Fruit fly (Drosophila melanogaster): Measurements from ENCODE around the gene CG32269.

The CG32269 gene

DNA sequence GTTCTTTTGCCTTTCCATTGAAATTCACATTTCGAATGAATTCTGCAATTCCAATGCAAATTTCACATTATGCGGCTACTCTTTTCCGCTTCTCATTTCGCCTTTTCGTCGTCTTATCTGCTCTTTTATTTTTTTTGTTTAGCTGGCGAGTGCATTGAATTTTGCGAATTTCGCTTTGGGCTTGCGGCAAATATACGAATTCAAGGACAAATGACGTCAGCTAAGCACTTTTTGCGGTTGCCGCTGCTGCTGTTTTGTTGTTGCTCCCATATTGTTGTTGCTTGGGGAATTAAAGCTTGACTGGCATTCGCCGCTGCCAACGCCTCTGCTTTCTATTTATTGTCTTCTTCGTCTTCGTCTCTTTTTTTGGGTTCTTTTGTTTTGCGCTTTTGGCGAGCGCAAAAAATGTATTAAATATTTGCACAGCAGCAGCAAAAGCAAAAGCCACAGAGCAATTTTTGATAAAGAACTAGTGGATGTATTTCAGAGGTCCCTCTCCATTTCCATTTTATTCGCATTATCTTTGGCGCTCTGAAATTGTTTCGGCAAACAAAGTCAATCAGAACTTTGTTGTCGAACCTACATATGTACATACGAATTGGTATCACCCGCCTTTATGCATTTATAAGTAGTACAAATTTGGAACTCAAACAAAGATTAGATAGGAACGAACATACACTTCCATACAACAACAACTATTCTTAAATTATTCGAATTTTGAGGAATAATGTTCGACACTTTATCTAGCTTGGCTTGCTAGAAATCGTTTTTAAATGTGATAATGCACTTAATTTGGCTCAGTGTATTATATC, 31.2 kb upstream of the CG32269 start (continued):
- TF ChIP-seq Sox15 (GFP tag; optimal IDR thresholded peaks at IDR 0.05) (peak; percentile 56), CG15336 (GFP tag; IDR thresholded peaks at IDR 0.05) (peak; percentile 55), fd59A (GFP tag; optimal IDR thresholded peaks at IDR 0.05) (peak; percentile 71), Ets21C (GFP tag; optimal IDR thresholded peaks at IDR 0.05) (peak; percentile 32), CG3032 (tag; optimal IDR thresholded peaks at IDR 0.05) (no peak), CG6276 (GFP tag; optimal IDR thresholded peaks at IDR 0.05) (no peak), CG11294 (GFP tag; IDR thresholded peaks at IDR 0.05) (no peak), acj6 (GFP tag; optimal IDR thresholded peaks at IDR 0.05) (peak; percentile 81), Met (GFP tag; optimal IDR thresholded peaks at IDR 0.05) (peak; percentile 62), topi (GFP tag; optimal IDR thresholded peaks at IDR 0.05) (no peak), eg (GFP tag; IDR thresholded peaks at IDR 0.05) (0 out of 3 replicates have a peak, but pooled peaks have one; percentile 21), CG31627 (GFP tag; optimal IDR thresholded peaks at IDR 0.05) (peak; percentile 73), fd85E (GFP tag; optimal IDR thresholded peaks at IDR 0.05) (no peak), CG34406 (GFP tag; optimal IDR thresholded peaks at IDR 0.05) (peak; percentile 52), CG1621 (tag; optimal IDR thresholded peaks at IDR 0.05) (peak; percentile 79), CG11902 (GFP tag; optimal IDR thresholded peaks at IDR 0.05) (no peak), Gug (GFP tag; IDR thresholded peaks at IDR 0.05) (no peak), net (GFP tag; optimal IDR thresholded peaks at IDR 0.05) (peak; percentile 69), CG6854 (GFP tag; optimal IDR thresholded peaks at IDR 0.05) (no peak), Blimp-1 (GFP tag; optimal IDR thresholded peaks at IDR 0.05) (no peak), dsx (GFP tag; optimal IDR thresholded peaks at IDR 0.05; ENCODE audit: poor library complexity, severe bottlenecking) (peak; percentile 77), CG4318 (GFP tag; optimal IDR thresholded peaks at IDR 0.05) (no peak), CG7368 (GFP tag; optimal IDR thresholded peaks at IDR 0.05) (no peak), Smox (GFP tag; optimal IDR thresholded peaks at IDR 0.05) (peak; percentile 71), Sox14 (GFP tag; optimal IDR thresholded peaks at IDR 0.05) (peak; percentile 74), dac (GFP tag; optimal IDR thresholded peaks at IDR 0.05) (no peak), salr (GFP tag; optimal IDR thresholded peaks at IDR 0.05) (peak; percentile 6 to 85), Eip75B (GFP tag; optimal IDR thresholded peaks at IDR 0.05) (peak; percentile 61), fkh (GFP tag; optimal IDR thresholded peaks at IDR 0.05) (peak; percentile 64), lz (GFP tag; optimal IDR thresholded peaks at IDR 0.05) (peak; percentile 52), CG16779 (tag; optimal IDR thresholded peaks at IDR 0.05) (peak; percentile 22), CG10631 (GFP tag; optimal IDR thresholded peaks at IDR 0.05) (peak; percentile 50), CG6808 (GFP tag; optimal IDR thresholded peaks at IDR 0.05) (no peak), svp (GFP tag) (peak; percentile 93)

DNA sequence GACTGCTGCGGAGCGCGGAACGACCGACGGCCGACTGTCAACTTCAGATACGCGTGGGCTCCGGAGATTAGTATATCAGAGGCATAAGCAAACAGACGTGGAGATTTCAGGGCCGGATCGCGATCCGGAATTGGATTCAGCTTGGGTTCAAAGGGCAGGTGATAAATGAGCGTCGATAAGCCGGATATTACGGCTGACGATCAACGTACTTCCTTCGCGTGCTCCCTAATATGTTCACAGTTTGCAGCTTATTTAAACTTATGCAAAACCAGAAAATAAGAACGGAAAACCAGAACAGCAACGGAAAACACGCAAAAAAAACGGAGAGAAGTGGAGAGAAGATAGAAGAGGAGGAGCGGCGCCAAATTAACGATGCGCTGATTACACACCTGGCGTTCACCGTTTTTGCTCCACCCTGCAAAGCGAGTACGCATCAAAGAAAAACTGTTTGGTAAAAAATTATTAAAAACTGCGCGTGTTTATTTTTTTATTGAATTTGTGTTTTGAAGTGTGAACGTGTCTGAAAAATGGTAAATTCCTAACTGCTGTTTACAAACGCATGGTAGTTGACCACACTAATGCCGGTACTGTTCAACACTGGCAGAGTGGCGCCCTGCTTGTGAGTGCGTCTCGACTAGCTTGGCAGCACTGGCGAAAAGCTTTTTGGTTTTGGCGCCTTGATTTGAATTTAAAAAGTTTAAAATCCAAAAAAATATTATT, 30.4 kb upstream of the CG32269 start, which contains the start of gene CG17746:
Gene CG17746 (minus strand): TSS at position 546 of the 720 bp plus-strand sequence.
- TF ChIP-seq CG4318 (GFP tag; optimal IDR thresholded peaks at IDR 0.05) (no peak), CG6276 (GFP tag; optimal IDR thresholded peaks at IDR 0.05) (no peak), CG6808 (GFP tag; optimal IDR thresholded peaks at IDR 0.05) (peak; percentile 100), CG3032 (tag; optimal IDR thresholded peaks at IDR 0.05) (no peak), svp (GFP tag) (peak; percentile 93), Sox14 (GFP tag; optimal IDR thresholded peaks at IDR 0.05) (peak; percentile 45), OdsH (GFP tag; optimal IDR thresholded peaks at IDR 0.05) (no peak), CG10631 (GFP tag; optimal IDR thresholded peaks at IDR 0.05) (no peak), CG32006 (GFP tag; optimal IDR thresholded peaks at IDR 0.05) (no peak), CG31627 (GFP tag; optimal IDR thresholded peaks at IDR 0.05) (peak; percentile 35), dac (GFP tag; optimal IDR thresholded peaks at IDR 0.05) (no peak), Gug (GFP tag; IDR thresholded peaks at IDR 0.05) (0 out of 2 replicates have a peak, but pooled peaks have one; percentile 12), fd59A (GFP tag; optimal IDR thresholded peaks at IDR 0.05) (no peak), net (GFP tag; optimal IDR thresholded peaks at IDR 0.05) (no peak), lz (GFP tag; optimal IDR thresholded peaks at IDR 0.05) (peak; percentile 38), CG6854 (GFP tag; optimal IDR thresholded peaks at IDR 0.05) (peak; percentile 13), Ets21C (GFP tag; optimal IDR thresholded peaks at IDR 0.05) (no peak), vri (GFP tag; optimal IDR thresholded peaks at IDR 0.05) (no peak), CG7368 (GFP tag; optimal IDR thresholded peaks at IDR 0.05) (no peak), cyc (GFP tag; optimal IDR thresholded peaks at IDR 0.05) (peak; percentile 10), CG11294 (GFP tag; IDR thresholded peaks at IDR 0.05) (no peak), esn (GFP tag; optimal IDR thresholded peaks at IDR 0.05) (peak; percentile 0), Eip78C (GFP tag) (peak; percentile 76), CG9139 (GFP tag; optimal IDR thresholded peaks at IDR 0.05) (no peak), fkh (GFP tag; optimal IDR thresholded peaks at IDR 0.05) (peak; percentile 43), spab (GFP tag; optimal IDR thresholded peaks at IDR 0.05) (no peak), CG6792 (GFP tag; optimal IDR thresholded peaks at IDR 0.05) (no peak), acj6 (GFP tag; optimal IDR thresholded peaks at IDR 0.05) (no peak), CG3919 (GFP tag; optimal IDR thresholded peaks at IDR 0.05) (no peak), CG8632 (GFP tag; optimal IDR thresholded peaks at IDR 0.05) (no peak)

Measured in whole organism, prepupa.